Fruit fly (Drosophila melanogaster) Kc167 (cell line): ENCODE measurements around the gene RluA-1.

Experiments used
- Myc ChIP-seq: fragments of >200 bp; optimal IDR thresholded peaks from 2 replicates; lab custom pipeline; 2017; ENCODE audit warnings: missing external identifiers
- Sin3A ChIP-seq: fragments of >200 bp; optimal IDR thresholded peaks from 2 replicates; lab custom pipeline; 2018; ENCODE audit warnings: missing external identifiers
- h ChIP-seq: fragments of >200 bp; optimal IDR thresholded peaks from 3 replicates; lab custom pipeline; 2018; ENCODE audit warnings: missing external identifiers
- insv ChIP-seq: fragments of >200 bp; optimal IDR thresholded peaks from 3 replicates; lab custom pipeline; 2018; ENCODE audit warnings: missing external identifiers
- psq ChIP-seq: fragments of >200 bp; optimal IDR thresholded peaks from 2 replicates; lab custom pipeline; 2017; ENCODE audit warnings: missing external identifiers
- ttk ChIP-seq: sonication (Bioruptor generic); optimal IDR thresholded peaks from 2 replicates; lab custom pipeline; 2017; ENCODE audit warnings: missing external identifiers

Gene RluA-1

DNA sequence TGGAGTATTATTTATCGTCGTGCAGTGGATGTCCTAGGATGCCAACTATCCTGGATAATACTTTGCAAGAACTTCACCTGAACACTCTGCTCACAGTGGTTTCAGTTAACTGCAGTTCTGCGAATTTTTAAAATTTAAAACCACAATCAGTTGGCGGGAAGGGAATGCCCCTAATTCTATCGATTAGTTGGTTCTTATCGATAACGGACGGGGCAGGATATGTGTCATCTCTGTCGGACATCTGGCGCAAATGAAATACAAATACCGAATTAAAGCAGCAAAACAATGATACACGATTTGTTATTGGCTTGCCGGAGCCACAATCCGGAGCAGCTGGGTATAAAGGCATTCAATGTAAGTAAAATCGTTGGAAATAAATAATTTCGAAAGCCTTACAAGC is 8.9 kb upstream of the RluA-1 start, which contains the start of gene Grip75:
Gene Grip75 (plus strand): TSS at position 223 of the 400 bp plus-strand sequence.
- TF ChIP-seq insv (lab: Kevin White, UChicago) = no peak
- TF ChIP-seq Sin3A (lab: Kevin White, UChicago) = no peak
- TF ChIP-seq ttk (lab: Kevin White, UChicago) = no peak
- no peak for TF ChIP-seq psq
- no peak for TF ChIP-seq h (lab: Kevin White, UChicago)
- TF ChIP-seq Myc (lab: Kevin White, UChicago) = no peak

DNA sequence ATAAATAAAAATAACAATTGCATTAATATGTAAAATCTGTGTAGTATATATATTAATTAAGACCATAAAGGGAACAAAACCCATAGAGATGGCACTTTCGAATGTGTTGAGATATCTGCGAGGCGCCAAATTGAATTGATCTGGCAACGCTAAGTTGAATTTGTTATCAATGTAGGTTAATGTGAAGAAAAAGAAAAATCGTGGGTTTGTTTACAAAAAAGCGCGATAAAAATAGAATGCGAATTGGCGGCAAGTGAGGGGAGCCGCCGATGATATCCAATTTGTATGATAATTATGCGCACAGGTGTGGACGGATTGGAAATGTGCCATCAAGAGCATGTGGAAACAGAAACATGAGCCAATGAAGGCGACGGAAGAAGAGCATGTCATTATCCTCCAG is 5.7 kb upstream of the RluA-1 start:
- TF ChIP-seq ttk (lab: Kevin White, UChicago) (no peak), h (lab: Kevin White, UChicago) (no peak)

DNA sequence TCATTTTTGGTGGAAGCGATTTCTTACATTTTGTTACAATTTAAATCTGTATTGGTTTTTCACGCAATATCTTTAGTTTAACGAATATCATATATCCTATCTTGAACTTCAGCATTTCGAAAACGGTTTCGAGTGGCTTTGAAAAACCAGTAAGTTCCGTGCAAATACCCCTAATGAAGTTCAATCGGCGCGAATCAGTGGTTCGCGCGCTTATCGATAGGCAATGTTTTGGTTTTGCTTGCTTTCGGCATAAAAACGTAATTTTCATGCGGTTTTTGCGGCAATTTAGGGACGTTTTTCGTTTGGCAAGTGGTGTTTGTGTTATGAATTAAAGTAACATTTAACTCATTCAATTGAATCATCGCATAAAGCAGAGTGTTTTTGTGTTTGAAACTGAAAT is 2.7 kb upstream of the RluA-1 start, which contains the start of gene RluA-2:
Gene RluA-2 (plus strand): TSS at position 195 of the 400 bp plus-strand sequence.
- TF ChIP-seq insv (lab: Kevin White, UChicago) (no peak), h (lab: Kevin White, UChicago) (no peak), Myc (lab: Kevin White, UChicago) (no peak), Sin3A (lab: Kevin White, UChicago) (no peak), psq (no peak), ttk (lab: Kevin White, UChicago) (no peak)

DNA sequence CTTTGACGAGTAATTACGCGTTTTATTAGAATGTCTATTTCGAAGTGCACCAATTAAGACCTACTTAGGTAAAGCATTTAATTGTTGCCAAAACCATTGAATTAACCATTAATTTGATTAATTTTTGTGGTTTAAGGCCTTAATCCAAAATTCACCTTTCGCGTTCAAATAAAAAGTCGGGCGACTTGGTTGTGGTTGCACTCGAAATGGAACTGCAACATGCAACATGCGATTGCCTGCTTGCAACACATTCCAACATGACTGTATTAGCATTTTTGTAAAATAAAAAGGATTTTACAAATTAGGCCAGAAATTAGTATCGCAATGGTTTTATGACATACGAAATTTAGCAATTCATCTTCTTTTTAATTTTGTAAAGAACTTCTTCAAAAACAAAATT is 666 bp upstream of the RluA-1 start:
- TF ChIP-seq ttk (lab: Kevin White, UChicago) (no peak), Sin3A (lab: Kevin White, UChicago) (no peak), Myc (lab: Kevin White, UChicago) (no peak), insv (lab: Kevin White, UChicago) (no peak), psq (no peak), h (lab: Kevin White, UChicago) (no peak)

DNA sequence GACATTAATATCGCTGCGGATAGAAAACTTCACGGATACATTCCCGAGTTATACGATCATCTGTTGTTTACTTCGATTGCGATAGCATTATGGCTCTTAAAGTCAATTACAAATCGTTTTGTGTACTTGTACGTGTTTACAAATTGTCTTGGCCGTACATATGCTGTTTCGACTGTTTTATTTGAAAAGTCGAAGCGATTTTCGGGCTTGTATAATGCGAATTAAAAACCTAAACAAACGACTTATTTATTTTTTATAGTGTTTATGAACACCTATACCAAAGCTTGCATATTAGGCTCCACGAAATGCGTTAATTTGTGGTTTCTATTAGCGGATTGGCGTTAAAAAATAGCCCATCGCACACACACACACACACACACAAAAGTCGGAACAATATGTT is 1.9 kb downstream of the RluA-1 start:
- no peak for TF ChIP-seq psq
- TF ChIP-seq h (lab: Kevin White, UChicago) = no peak
- TF ChIP-seq Sin3A (lab: Kevin White, UChicago) = no peak
- no peak for TF ChIP-seq Myc (lab: Kevin White, UChicago)
- no peak for TF ChIP-seq ttk (lab: Kevin White, UChicago)
- TF ChIP-seq insv (lab: Kevin White, UChicago) = no peak

DNA sequence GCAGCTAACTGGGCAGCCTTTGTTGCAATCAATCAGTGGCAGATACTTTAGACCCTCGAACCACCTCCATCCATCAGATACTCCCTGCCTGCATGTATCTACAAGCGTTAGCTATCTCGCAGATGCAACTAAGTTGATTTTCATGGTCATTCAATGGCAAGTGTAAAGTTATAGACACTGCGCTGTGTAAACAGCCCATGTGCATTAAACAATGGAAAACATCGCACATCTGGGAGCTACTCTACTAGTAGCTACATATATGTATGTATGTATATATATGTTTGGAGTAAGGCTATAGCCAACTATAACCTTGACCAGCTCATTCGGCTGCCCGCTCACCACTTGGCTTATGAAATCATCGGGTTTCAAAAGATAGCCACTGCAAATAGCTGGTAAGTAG is 3.9 kb downstream of the RluA-1 start:
- TF ChIP-seq psq (no peak), h (lab: Kevin White, UChicago) (no peak), Sin3A (lab: Kevin White, UChicago) (no peak), Myc (lab: Kevin White, UChicago) (no peak), ttk (lab: Kevin White, UChicago) (no peak)

DNA sequence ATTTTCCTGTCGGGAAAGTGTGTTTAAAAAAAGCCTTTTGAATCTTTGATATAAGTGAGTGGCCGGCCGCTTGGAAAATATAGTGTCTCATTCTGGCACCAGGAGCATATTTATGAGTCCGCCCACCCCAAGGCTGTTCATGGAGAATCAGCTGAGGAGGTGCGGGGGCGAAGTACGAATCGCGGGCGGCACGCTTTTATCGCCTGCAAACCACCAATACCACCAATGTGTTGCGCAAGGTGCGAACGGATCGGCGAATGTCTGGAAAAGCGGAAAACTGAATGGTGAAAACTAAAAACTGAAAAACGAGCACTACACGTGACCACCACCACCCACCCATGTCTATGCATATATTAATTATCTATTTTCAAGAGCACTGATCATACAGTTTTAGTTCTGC is 5.2 kb downstream of the RluA-1 start:
- TF ChIP-seq Sin3A (lab: Kevin White, UChicago) = no peak
- TF ChIP-seq h (lab: Kevin White, UChicago) = no peak
- no peak for TF ChIP-seq insv (lab: Kevin White, UChicago)
- no peak for TF ChIP-seq ttk (lab: Kevin White, UChicago)
- no peak for TF ChIP-seq Myc (lab: Kevin White, UChicago)
- no peak for TF ChIP-seq psq

DNA sequence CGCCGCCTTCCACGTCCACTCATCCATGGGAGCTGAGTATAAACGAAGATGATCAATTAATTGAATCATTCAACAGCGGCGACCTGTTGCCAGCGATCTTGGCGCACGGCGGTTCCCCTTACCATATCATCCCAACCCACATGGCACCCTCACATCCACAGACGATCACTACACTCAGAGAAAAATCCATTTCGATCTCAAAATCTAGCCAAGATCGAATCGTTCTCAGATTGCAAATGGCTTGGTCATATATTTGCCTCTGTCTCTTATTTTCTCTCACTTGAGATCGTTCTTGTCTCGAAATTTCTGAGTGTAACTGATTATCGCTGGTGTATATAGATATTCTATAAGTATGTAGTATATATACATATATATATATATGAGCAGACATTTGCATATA is 5.8 kb downstream of the RluA-1 start:
- no peak for TF ChIP-seq Myc (lab: Kevin White, UChicago)
- no peak for TF ChIP-seq ttk (lab: Kevin White, UChicago)
- no peak for TF ChIP-seq insv (lab: Kevin White, UChicago)
- TF ChIP-seq h (lab: Kevin White, UChicago) = no peak
- no peak for TF ChIP-seq Sin3A (lab: Kevin White, UChicago)
- TF ChIP-seq psq = no peak

DNA sequence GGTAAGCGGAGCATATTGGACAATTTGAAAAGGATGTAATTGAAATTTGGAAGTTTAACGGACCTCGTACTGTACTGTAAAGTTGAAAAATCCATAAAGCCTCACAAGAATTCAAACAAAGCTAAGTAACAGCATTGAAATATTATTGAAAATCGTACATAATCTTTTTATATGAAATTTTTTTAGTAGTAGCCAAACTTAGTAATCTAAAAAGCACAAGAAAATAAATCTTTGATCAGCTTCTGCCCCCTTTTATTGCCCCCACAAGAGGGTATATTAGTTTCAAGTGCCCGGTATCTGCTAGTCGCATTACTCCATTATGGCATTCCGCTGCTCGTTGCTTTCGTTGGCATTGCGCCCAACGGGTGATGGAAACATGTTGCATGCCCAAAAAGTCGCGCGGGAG is 7.3 kb downstream of the RluA-1 start:
- TF ChIP-seq psq (no peak), Sin3A (lab: Kevin White, UChicago) (no peak), insv (lab: Kevin White, UChicago) (no peak), Myc (lab: Kevin White, UChicago) (no peak), ttk (lab: Kevin White, UChicago) (no peak), h (lab: Kevin White, UChicago) (no peak)

DNA sequence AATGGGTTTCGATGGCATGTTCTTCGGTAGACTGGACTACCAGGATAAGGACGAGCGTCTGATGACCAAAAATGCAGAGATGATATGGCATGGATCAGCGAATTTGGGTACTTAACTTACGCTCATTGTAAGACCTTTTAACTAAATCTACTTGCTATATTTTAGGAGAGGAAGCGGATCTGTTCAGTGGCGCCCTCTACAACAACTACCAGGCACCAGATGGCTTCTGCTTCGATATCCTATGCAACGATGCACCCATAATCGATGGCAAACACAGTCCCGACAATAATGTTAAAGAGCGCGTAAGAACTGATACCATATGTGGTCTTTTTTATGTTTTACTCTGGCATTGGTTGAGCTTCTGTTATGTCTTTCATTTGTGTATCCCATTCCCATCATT is 15.2 kb downstream of the RluA-1 start:
- no peak for TF ChIP-seq ttk (lab: Kevin White, UChicago)

DNA sequence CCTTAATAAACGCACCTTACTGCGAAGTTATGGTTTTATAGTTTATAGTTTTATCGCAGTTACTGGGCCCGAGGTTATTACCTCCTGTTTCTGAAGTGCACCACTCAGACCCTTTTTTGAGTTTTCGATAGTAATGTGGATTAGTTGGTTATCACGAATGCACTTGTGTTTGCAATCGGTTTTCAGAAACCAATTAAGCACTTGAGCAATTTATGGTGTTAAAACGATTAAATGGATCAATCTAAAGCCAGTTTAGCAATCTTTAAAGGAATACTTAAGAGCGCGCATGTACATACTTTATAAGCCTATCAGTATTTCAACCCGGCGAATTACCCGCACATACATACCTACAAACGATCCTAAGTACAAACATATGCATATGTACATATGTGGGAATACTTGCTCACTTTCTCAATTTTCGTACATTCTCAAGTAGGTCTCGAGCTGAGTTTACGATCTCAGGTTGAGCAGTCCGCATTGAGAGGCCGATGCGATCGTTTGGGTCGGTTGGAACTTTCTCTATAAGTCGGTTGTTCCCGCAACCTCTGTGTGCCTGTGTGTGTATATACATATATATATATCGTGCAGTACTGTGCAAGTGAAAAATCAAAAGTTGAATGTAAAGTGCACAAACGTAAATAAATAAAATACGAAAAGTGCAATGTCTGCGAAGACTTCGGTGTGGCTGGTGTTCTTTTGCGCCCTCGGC is 16.8 kb downstream of the RluA-1 start, which contains the start of the genes LManI and LManII:
Gene LManI (minus strand): TSS at position 51 of the 709 bp plus-strand sequence.
Gene LManII (plus strand): TSS at position 468 of the 709 bp plus-strand sequence.
- TF ChIP-seq ttk (lab: Kevin White, UChicago) = no peak
- TF ChIP-seq Sin3A (lab: Kevin White, UChicago) = no peak
- no peak for TF ChIP-seq psq
- no peak for TF ChIP-seq insv (lab: Kevin White, UChicago)
- no peak for TF ChIP-seq Myc (lab: Kevin White, UChicago)
- no peak for TF ChIP-seq h (lab: Kevin White, UChicago)

DNA sequence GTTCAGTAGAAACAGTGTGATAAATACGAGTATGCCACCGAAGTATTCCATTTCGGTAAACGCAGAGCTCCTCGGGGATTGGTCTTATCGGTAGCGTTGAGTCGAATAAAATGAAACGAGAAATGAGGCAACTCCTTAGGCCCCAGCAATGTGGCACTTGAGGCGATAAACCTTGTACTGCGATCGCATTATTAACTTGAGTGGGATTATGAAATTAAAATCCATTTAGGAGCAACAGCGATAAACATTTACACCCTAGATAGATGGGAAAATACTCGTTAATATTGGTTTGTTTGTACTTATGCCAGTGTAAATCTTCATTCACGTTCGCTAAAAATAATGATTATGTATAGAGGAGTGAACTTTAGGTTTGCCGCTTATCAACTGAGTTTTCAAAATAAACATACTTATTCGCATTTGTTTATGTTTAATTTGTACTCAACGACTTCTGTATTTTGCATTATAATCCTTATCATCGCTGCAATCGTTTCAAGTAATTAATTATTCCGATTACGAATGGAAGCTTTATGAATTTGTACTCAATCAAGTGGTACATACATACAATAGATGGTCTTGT is 18.1 kb downstream of the RluA-1 start:
- TF ChIP-seq Myc (lab: Kevin White, UChicago) = no peak
- no peak for TF ChIP-seq h (lab: Kevin White, UChicago)
- no peak for TF ChIP-seq psq
- TF ChIP-seq insv (lab: Kevin White, UChicago) = no peak
- TF ChIP-seq Sin3A (lab: Kevin White, UChicago) = no peak
- no peak for TF ChIP-seq ttk (lab: Kevin White, UChicago)
